Fruit fly (Drosophila melanogaster): ENCODE measurements around the gene CG4619.

The CG4619 gene

dm6 chr2L:9984078-9984772, 45.6 kb downstream of the CG4619 start, which contains the start of gene bib (continued):
- TF ChIP-seq bcd (GFP tag; optimal IDR thresholded peaks at IDR 0.05) (peak; percentile 86), CG18262 (tag; optimal IDR thresholded peaks at IDR 0.05) (peak; percentile 96), Hr51 (GFP tag; optimal IDR thresholded peaks at IDR 0.05) (peak; percentile 54 to 81), oc (tag; optimal IDR thresholded peaks at IDR 0.05) (peak; percentile 73), sr (GFP tag; IDR thresholded peaks at IDR 0.05) (peak; percentile 38; the same call in 1 of the 3 replicates), CG34376 (GFP tag; optimal IDR thresholded peaks at IDR 0.05) (peak; percentile 22), jumu (GFP tag; optimal IDR thresholded peaks at IDR 0.05) (no peak), Six4 (GFP tag; optimal IDR thresholded peaks at IDR 0.05) (peak; percentile 81), Asciz (GFP tag; optimal IDR thresholded peaks at IDR 0.05) (peak; percentile 75), CG16815 (GFP tag; optimal IDR thresholded peaks at IDR 0.05) (peak; percentile 86), Mrtf (GFP tag; IDR thresholded peaks at IDR 0.05) (peak; percentile 65; the same call in 2 of the 3 replicates), Poxn (GFP tag; IDR thresholded peaks at IDR 0.05) (no peak), cas (GFP tag; IDR thresholded peaks at IDR 0.05) (no peak), fd96Cb (tag; optimal IDR thresholded peaks at IDR 0.05) (peak; percentile 85), CG13424 (tag; optimal IDR thresholded peaks at IDR 0.05) (peak; percentile 86), ems (GFP tag; optimal IDR thresholded peaks at IDR 0.05) (peak; percentile 19), CG7786 (GFP tag; optimal IDR thresholded peaks at IDR 0.05) (peak; percentile 4), CG17912 (GFP tag; optimal IDR thresholded peaks at IDR 0.05) (no peak), CG2678 (tag; optimal IDR thresholded peaks at IDR 0.05) (peak; percentile 90), pho (GFP tag; optimal IDR thresholded peaks at IDR 0.05) (no peak), ttk (GFP tag; IDR thresholded peaks at IDR 0.05) (peak; percentile 62; the same call in 1 of the 2 replicates), CG4404 (GFP tag; IDR thresholded peaks at IDR 0.05) (peak; percentile 85), ATbp (GFP tag; optimal IDR thresholded peaks at IDR 0.05) (peak; percentile 82), PHDP (tag; optimal IDR thresholded peaks at IDR 0.05) (peak; percentile 81), Fer3 (tag; optimal IDR thresholded peaks at IDR 0.05) (peak; percentile 54), seq (GFP tag; IDR thresholded peaks at IDR 0.05) (peak; percentile 49; the same call in 1 of the 2 replicates), Med (GFP tag) (peak; percentile 87), maf-S (GFP tag; optimal IDR thresholded peaks at IDR 0.05) (peak; percentile 1), CG32772 (GFP tag; IDR thresholded peaks at IDR 0.05) (peak; percentile 58), CG12104 (GFP tag; optimal IDR thresholded peaks at IDR 0.05) (peak; percentile 78), yki (optimal IDR thresholded peaks at IDR 0.05) (no peak), C15 (GFP tag; IDR thresholded peaks at IDR 0.05) (no peak), CG10543 (GFP tag; optimal IDR thresholded peaks at IDR 0.05) (peak; percentile 53), knrl (GFP tag; IDR thresholded peaks at IDR 0.05; ENCODE audit: partially characterized antibody) (no peak), Hmr (GFP tag; optimal IDR thresholded peaks at IDR 0.05) (peak; percentile 88), CG3995 (GFP tag; optimal IDR thresholded peaks at IDR 0.05) (no peak), CG12659 (GFP tag; optimal IDR thresholded peaks at IDR 0.05) (peak; percentile 85), CG3726 (GFP tag; IDR thresholded peaks at IDR 0.05) (no peak), Sry-β (GFP tag; optimal IDR thresholded peaks at IDR 0.05) (peak; percentile 85), ham (GFP tag; IDR thresholded peaks at IDR 0.05) (no peak), chif (GFP tag; optimal IDR thresholded peaks at IDR 0.05) (peak in 1 of 2 experiments; percentile 64), H2.0 (GFP tag; IDR thresholded peaks at IDR 0.05) (0 out of 2 replicates have a peak, but pooled peaks have one; percentile 31), CG18764 (GFP tag; optimal IDR thresholded peaks at IDR 0.05) (peak; percentile 71), aop (GFP tag; IDR thresholded peaks at IDR 0.05) (no peak), mirr (GFP tag; optimal IDR thresholded peaks at IDR 0.05) (peak; percentile 9), hkb (optimal IDR thresholded peaks at IDR 0.05) (no peak), hkb (GFP tag; IDR thresholded peaks at IDR 0.05) (peak; percentile 65), kah (GFP tag; optimal IDR thresholded peaks at IDR 0.05) (peak; percentile 41), CG2889 (GFP tag; IDR thresholded peaks at IDR 0.05) (0 out of 3 replicates have a peak, but pooled peaks have one; percentile 38), CG3407 (GFP tag; optimal IDR thresholded peaks at IDR 0.05) (peak; percentile 77)
